Worm (Caenorhabditis elegans): ENCODE results near the gene ZC155.2.

ce11 chrIII:5200349-5200748, 18.4 kb upstream of the ZC155.2 start:
- TF ChIP-seq dao-5 (tag; optimal IDR thresholded peaks at IDR 0.05) (no peak), him-1 (tag; optimal IDR thresholded peaks at IDR 0.05) (no peak)

Data from whole organism, L4/young adult.